Worm (Caenorhabditis elegans) whole organism, L4 larva: ENCODE measurements around the gene che-2.

Source experiments
- T26A8.4 ChIP-seq: fragments of 200-800 bp; sonication (Bioruptor generic); IDR thresholded peaks from 2 replicates; pipeline ENCODE4 v1.3.6; 2022; ENCODE audit warnings: missing genetic modification characterization, missing compliant biosample characterization
- Y75B8A.6 ChIP-seq: fragments of 200-800 bp; sonication (Bioruptor generic); IDR thresholded peaks from 2 replicates; pipeline ENCODE4 v1.3.6; 2022; ENCODE audit warnings: missing genetic modification reagents, missing genetic modification characterization, missing compliant biosample characterization
- ama-1 ChIP-seq: fragments of 150-350 bp; optimal IDR thresholded peaks from 2 replicates; lab custom pipeline; 2014; ENCODE audit warnings: inconsistent platforms, mixed read lengths
- ceh-20 ChIP-seq: fragments of 200-800 bp; sonication (Bioruptor generic); IDR thresholded peaks from 2 replicates; pipeline ENCODE4 v1.3.6; 2022; ENCODE audit warnings: missing genetic modification reagents, missing genetic modification characterization, missing compliant biosample characterization
- ceh-32 ChIP-seq: sonication (generic microtip); optimal IDR thresholded peaks from 2 replicates; lab custom pipeline; 2016; ENCODE audit warnings: mild to moderate bottlenecking, missing genetic modification characterization, missing compliant biosample characterization; ENCODE audit not compliant: poor library complexity
- cey-2 ChIP-seq: sonication (generic microtip); optimal IDR thresholded peaks from 3 replicates; lab custom pipeline; 2017; ENCODE audit warnings: missing genetic modification characterization, mild to moderate bottlenecking, missing compliant biosample characterization, antibody characterized with exemption, borderline replicate concordance; ENCODE audit not compliant: insufficient read depth
- daf-16 ChIP-seq, 3 experiments: sonication (generic microtip); optimal IDR thresholded peaks; 2 replicates each; lab custom pipeline; 2016 to 2017; ENCODE audit warnings: missing genetic modification characterization in 3 of 3, missing genetic modification reagents in 3 of 3, mild to moderate bottlenecking in 2 of 3, missing compliant biosample characterization in 2 of 3, missing biosample characterization in 1 of 3, moderate library complexity in 1 of 3
- dmd-6 ChIP-seq: fragments of 200-800 bp; sonication (Bioruptor generic); IDR thresholded peaks from 2 replicates; pipeline ENCODE4 v1.3.6; 2022; ENCODE audit warnings: missing genetic modification reagents, missing genetic modification characterization, missing compliant biosample characterization
- dmd-9 ChIP-seq: fragments of 200-800 bp; sonication (Bioruptor generic); IDR thresholded peaks from 2 replicates; pipeline ENCODE4 v1.3.6; 2022; ENCODE audit warnings: missing genetic modification reagents, missing genetic modification characterization, missing compliant biosample characterization
- dpl-1 ChIP-seq: fragments of 150-350 bp; optimal IDR thresholded peaks from 2 replicates; lab custom pipeline; 2014; ENCODE audit warnings: missing biosample characterization, missing genetic modification reagents, missing genetic modification characterization
- fkh-10 ChIP-seq: fragments of 150-350 bp; optimal IDR thresholded peaks from 2 replicates; lab custom pipeline; 2014; ENCODE audit warnings: missing biosample characterization, missing genetic modification reagents, missing genetic modification characterization
- hif-1 ChIP-seq, 2 experiments: sonication (generic microtip); optimal IDR thresholded peaks; 2 replicates each; lab custom pipeline; 2016 to 2017; ENCODE audit warnings: missing compliant biosample characterization in 2 of 2, missing genetic modification characterization in 2 of 2, missing genetic modification reagents in 2 of 2, missing genotype in 2 of 2, mild to moderate bottlenecking in 1 of 2
- hmg-1.1 ChIP-seq: fragments of 200-800 bp; sonication (Bioruptor generic); IDR thresholded peaks from 2 replicates; pipeline ENCODE4 v1.3.6; 2022; ENCODE audit warnings: missing genetic modification reagents, missing genetic modification characterization, missing compliant biosample characterization
- lin-13 ChIP-seq: fragments of 150-350 bp; optimal IDR thresholded peaks from 2 replicates; lab custom pipeline; 2014; ENCODE audit warnings: missing biosample characterization, missing genetic modification reagents, missing genetic modification characterization
- lin-29 ChIP-seq: fragments of 200-800 bp; sonication (Bioruptor generic); IDR thresholded peaks from 2 replicates; pipeline ENCODE4 v1.3.6; 2022; ENCODE audit warnings: missing genetic modification reagents, missing genetic modification characterization, missing compliant biosample characterization
- lsy-2 ChIP-seq, 2 experiments: fragments of 150-350 bp in 1 of 2; sonication (generic microtip) in 1 of 2; optimal IDR thresholded peaks; 2 replicates each; lab custom pipeline; 2014 to 2017; ENCODE audit warnings: missing biosample characterization in 2 of 2, missing genetic modification characterization in 2 of 2
- mdl-1 ChIP-seq, 2 experiments: fragments of 150-350 bp in 1 of 2; sonication (generic microtip) in 1 of 2; optimal IDR thresholded peaks; 2 replicates each; lab custom pipeline; 2014 to 2017; ENCODE audit warnings: missing biosample characterization in 2 of 2, missing genetic modification characterization in 2 of 2
- mep-1 ChIP-seq: fragments of 150-350 bp; sonication (generic microtip); optimal IDR thresholded peaks from 3 replicates; lab custom pipeline; 2014; ENCODE audit warnings: missing biosample characterization, missing genetic modification characterization
- mes-2 ChIP-seq: sonication (generic microtip); optimal IDR thresholded peaks from 2 replicates; lab custom pipeline; 2016; ENCODE audit warnings: missing genotype, mild to moderate bottlenecking, missing genetic modification characterization, missing compliant biosample characterization; ENCODE audit not compliant: poor library complexity, severe bottlenecking
- nhr-10 ChIP-seq: fragments of 150-350 bp; optimal IDR thresholded peaks from 2 replicates; lab custom pipeline; 2014; ENCODE audit warnings: missing biosample characterization, missing genetic modification characterization
- nhr-48 ChIP-seq: sonication (generic microtip); optimal IDR thresholded peaks from 2 replicates; lab custom pipeline; 2016; ENCODE audit warnings: mild to moderate bottlenecking, missing genetic modification characterization, missing compliant biosample characterization
- nhr-76 ChIP-seq: fragments of 150-350 bp; optimal IDR thresholded peaks from 2 replicates; lab custom pipeline; 2014; ENCODE audit warnings: missing biosample characterization, missing genetic modification characterization
- nhr-77 ChIP-seq: fragments of 150-350 bp; optimal IDR thresholded peaks from 2 replicates; lab custom pipeline; 2014; ENCODE audit warnings: missing biosample characterization, missing genetic modification characterization
- pha-4 ChIP-seq, 2 experiments: fragments of 150-350 bp in 1 of 2; fragments of 200-800 bp in 1 of 2; sonication (Bioruptor generic) in 1 of 2; IDR thresholded peaks in 1 of 2; optimal IDR thresholded peaks in 1 of 2; 2 replicates each; pipeline versions ENCODE4 v1.3.6 to Lab custom; 2014 to 2022; ENCODE audit warnings: missing genetic modification characterization in 2 of 2, missing genetic modification reagents in 2 of 2, missing biosample characterization in 1 of 2, missing compliant biosample characterization in 1 of 2
- rbr-2 ChIP-seq: sonication (generic microtip); optimal IDR thresholded peaks from 2 replicates; lab custom pipeline; 2016; ENCODE audit warnings: missing genotype, missing genetic modification characterization, missing compliant biosample characterization
- tra-1 ChIP-seq: fragments of 200-800 bp; sonication (Bioruptor generic); IDR thresholded peaks from 2 replicates; pipeline ENCODE4 v1.3.6; 2022; ENCODE audit warnings: missing genetic modification reagents, missing genetic modification characterization, missing compliant biosample characterization
- unc-62 ChIP-seq, 3 experiments: fragments of 150-350 bp in 1 of 3; sonication (generic microtip); optimal IDR thresholded peaks in 2 of 3; peaks in 1 of 3; 1 replicate in 1 of 3; 2 replicates in 2 of 3; lab custom pipeline; 2014 to 2017; ENCODE audit warnings: missing biosample characterization in 3 of 3, missing genetic modification characterization in 3 of 3, missing genetic modification reagents in 3 of 3, missing genotype in 1 of 3
- zfp-2 ChIP-seq: sonication (generic microtip); optimal IDR thresholded peaks from 2 replicates; lab custom pipeline; 2016; ENCODE audit warnings: mild to moderate bottlenecking, missing genetic modification characterization, missing compliant biosample characterization
- zip-11 ChIP-seq: fragments of 200-800 bp; sonication (Bioruptor generic); IDR thresholded peaks from 2 replicates; pipeline ENCODE4 v1.3.6; 2022; ENCODE audit warnings: missing genetic modification characterization, missing compliant biosample characterization
- zip-2 ChIP-seq: fragments of 150-350 bp; optimal IDR thresholded peaks from 2 replicates; lab custom pipeline; 2014; ENCODE audit warnings: missing biosample characterization, missing genetic modification characterization

che-2 gene

DNA sequence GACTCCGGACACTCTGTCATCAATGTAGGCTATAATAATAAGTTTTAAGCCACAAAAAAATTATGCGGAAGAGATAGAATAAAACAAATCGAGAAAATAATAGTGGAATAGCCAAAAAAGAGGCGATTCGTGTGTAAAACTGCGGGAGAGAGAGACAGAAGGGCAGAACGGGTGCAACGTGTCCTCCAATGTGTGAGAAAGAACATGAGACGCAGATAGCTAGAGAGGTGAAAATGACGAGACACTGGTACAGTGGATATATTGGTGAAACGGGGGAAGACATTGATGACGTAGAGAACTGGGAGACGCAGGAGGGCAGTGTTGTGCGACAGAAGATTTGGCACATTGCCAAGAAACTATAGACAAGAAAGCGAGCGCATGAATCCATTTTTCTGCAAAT lies 54.5 kb downstream of the che-2 start, which contains the start of gene F28C10.3 (continued):
- TF ChIP-seq mes-2 (tag; lab: Kevin White, UChicago): peak; percentile 81
- TF ChIP-seq fkh-10 (GFP tag; lab: Kevin White, UChicago): peak; percentile 25
- peak; percentile 37 for TF ChIP-seq nhr-10
- no peak for TF ChIP-seq zfp-2 (tag; lab: Kevin White, UChicago)
- TF ChIP-seq nhr-48 (tag; lab: Kevin White, UChicago): peak; percentile 99
- TF ChIP-seq tra-1 (GFP tag; lab: Robert Waterston, UW): peak; percentile 70
- TF ChIP-seq lin-29 (GFP tag; lab: Robert Waterston, UW): peak; percentile 28; the same call in 1 of the 2 replicates
- TF ChIP-seq ceh-32: no peak
- peak; percentile 37 for TF ChIP-seq dpl-1 (GFP tag; lab: Kevin White, UChicago)
- no peak for TF ChIP-seq Y75B8A.6 (GFP tag; lab: Robert Waterston, UW)
- TF ChIP-seq lin-13: peak; percentile 58
- TF ChIP-seq hmg-1.1 (GFP tag; lab: Robert Waterston, UW): peak; percentile 89
- TF ChIP-seq hif-1 (tag; optimal IDR thresholded peaks at IDR 0.05; lab: Kevin White, UChicago): peak in 1 of 2 experiments; percentile 58
- TF ChIP-seq mep-1: peak; percentile 91
- peak in 1 of 2 experiments; percentile 74 for TF ChIP-seq lsy-2 (tag; optimal IDR thresholded peaks at IDR 0.05; lab: Kevin White, UChicago)
- TF ChIP-seq zip-11 (GFP tag; lab: Robert Waterston, UW): no peak
- no peak for TF ChIP-seq cey-2
- TF ChIP-seq pha-4 (GFP tag; IDR thresholded peaks at IDR 0.05; lab: Robert Waterston, UW): no peak
- TF ChIP-seq pha-4 (tag; optimal IDR thresholded peaks at IDR 0.05; lab: Kevin White, UChicago): peak; percentile 14
- peak; percentile 88 to 91 for TF ChIP-seq mdl-1 (tag; optimal IDR thresholded peaks at IDR 0.05; lab: Kevin White, UChicago)
- TF ChIP-seq dmd-9 (GFP tag; lab: Robert Waterston, UW): 0 out of 2 replicates have a peak, but pooled peaks have one; percentile 17
- TF ChIP-seq rbr-2: peak; percentile 68
- TF ChIP-seq dmd-6 (GFP tag; lab: Robert Waterston, UW): peak; percentile 71
- no peak for TF ChIP-seq zip-2 (tag; lab: Kevin White, UChicago)
- TF ChIP-seq T26A8.4 (GFP tag; lab: Robert Waterston, UW): peak; percentile 71
- no peak for TF ChIP-seq nhr-76
- no peak for TF ChIP-seq ama-1 (lab: Kevin White, UChicago)
- TF ChIP-seq ceh-20: peak; percentile 71; the same call in 1 of the 2 replicates
- TF ChIP-seq unc-62 (GFP tag; optimal IDR thresholded peaks at IDR 0.05 in 1 of 2; lab: Kevin White, UChicago): peak in 1 of 2 experiments; percentile 94
- TF ChIP-seq unc-62 (tag; optimal IDR thresholded peaks at IDR 0.05; lab: Kevin White, UChicago): no peak
- TF ChIP-seq daf-16 (GFP tag; optimal IDR thresholded peaks at IDR 0.05; lab: Kevin White, UChicago): peak in 1 of 2 experiments; percentile 27
- TF ChIP-seq daf-16 (tag; optimal IDR thresholded peaks at IDR 0.05; lab: Kevin White, UChicago): no peak
- TF ChIP-seq nhr-77: peak; percentile 38
